Fruit fly (Drosophila melanogaster): ENCODE measurements around the gene CG7579.
A peak's percentile ranks its signal among the peaks of the same experiment; 100 is the strongest.

The CG7579 gene

dm6 chr3L:15728195-15728594 lies 45.0 kb upstream of the CG7579 start, which contains the start of gene comm:
Gene comm, minus strand, starts transcription at chr3L:15728430.
- TF ChIP-seq CG9705 (GFP tag; optimal IDR thresholded peaks at IDR 0.05) (no peak), foxo (GFP tag; optimal IDR thresholded peaks at IDR 0.05) (no peak), HLH106 (tag; optimal IDR thresholded peaks at IDR 0.05) (no peak), ey (GFP tag; optimal IDR thresholded peaks at IDR 0.05) (no peak), dmrt93B (GFP tag; optimal IDR thresholded peaks at IDR 0.05) (no peak), lola (GFP tag; optimal IDR thresholded peaks at IDR 0.05) (no peak), jim (GFP tag; optimal IDR thresholded peaks at IDR 0.05) (peak; percentile 20), dl (GFP tag; optimal IDR thresholded peaks at IDR 0.05; ENCODE audit: insufficient read depth in 1 of 2, partially characterized antibody in 2 of 2) (peak in 1 of 2 experiments; percentile 2), CG32264 (GFP tag; optimal IDR thresholded peaks at IDR 0.05) (no peak), Hr83 (GFP tag; optimal IDR thresholded peaks at IDR 0.05; ENCODE audit: poor library complexity, severe bottlenecking) (no peak), Dif (GFP tag; optimal IDR thresholded peaks at IDR 0.05; ENCODE audit: partially characterized antibody) (peak; percentile 10), sv (GFP tag; optimal IDR thresholded peaks at IDR 0.05) (no peak), N (GFP tag; optimal IDR thresholded peaks at IDR 0.05) (no peak), woc (GFP tag; optimal IDR thresholded peaks at IDR 0.05) (no peak), dsf (GFP tag; optimal IDR thresholded peaks at IDR 0.05; ENCODE audit: borderline replicate concordance) (no peak), Vsx2 (GFP tag; optimal IDR thresholded peaks at IDR 0.05; ENCODE audit: partially characterized antibody) (peak; percentile 72), fru (GFP tag; optimal IDR thresholded peaks at IDR 0.05) (no peak), psq (GFP tag; optimal IDR thresholded peaks at IDR 0.05) (no peak), Jra (GFP tag; optimal IDR thresholded peaks at IDR 0.05) (no peak), sage (GFP tag; optimal IDR thresholded peaks at IDR 0.05) (no peak), h (GFP tag; optimal IDR thresholded peaks at IDR 0.05) (peak; percentile 28), Sp1 (GFP tag; optimal IDR thresholded peaks at IDR 0.05) (peak; percentile 8), Mio (GFP tag; optimal IDR thresholded peaks at IDR 0.05) (no peak), GATAd (GFP tag; optimal IDR thresholded peaks at IDR 0.05) (no peak), tai (GFP tag; optimal IDR thresholded peaks at IDR 0.05) (no peak), Dfd (GFP tag; optimal IDR thresholded peaks at IDR 0.05) (no peak), rgr (GFP tag; optimal IDR thresholded peaks at IDR 0.05) (no peak), Rel (GFP tag; optimal IDR thresholded peaks at IDR 0.05) (no peak), Rel (tag; optimal IDR thresholded peaks at IDR 0.05) (peak; percentile 47), Myc (optimal IDR thresholded peaks at IDR 0.05) (no peak), br (GFP tag; optimal IDR thresholded peaks at IDR 0.05) (no peak), brk (GFP tag; optimal IDR thresholded peaks at IDR 0.05) (no peak), pan (optimal IDR thresholded peaks at IDR 0.05) (no peak), Hr78 (GFP tag; optimal IDR thresholded peaks at IDR 0.05) (no peak), OdsH (GFP tag; optimal IDR thresholded peaks at IDR 0.05) (no peak)

- TF ChIP-seq Jra (GFP tag; optimal IDR thresholded peaks at IDR 0.05), result no peak
- no peak for TF ChIP-seq Dif (GFP tag; optimal IDR thresholded peaks at IDR 0.05; ENCODE audit: partially characterized antibody)
- TF ChIP-seq CrebA (GFP tag; optimal IDR thresholded peaks at IDR 0.05; ENCODE audit: borderline replicate concordance), result no peak
- TF ChIP-seq usp (GFP tag; optimal IDR thresholded peaks at IDR 0.05), result no peak
- no peak for TF ChIP-seq Myc (optimal IDR thresholded peaks at IDR 0.05)
- no peak for TF ChIP-seq CG9705 (GFP tag; optimal IDR thresholded peaks at IDR 0.05)
- TF ChIP-seq rgr (GFP tag; optimal IDR thresholded peaks at IDR 0.05), result no peak
- no peak for TF ChIP-seq br (GFP tag; optimal IDR thresholded peaks at IDR 0.05)
- no peak for TF ChIP-seq dsf (GFP tag; optimal IDR thresholded peaks at IDR 0.05; ENCODE audit: borderline replicate concordance)
These were observed 43.6 kb upstream of the CG7579 start for dm6 chr3L:15726799-15727198.

DNA sequence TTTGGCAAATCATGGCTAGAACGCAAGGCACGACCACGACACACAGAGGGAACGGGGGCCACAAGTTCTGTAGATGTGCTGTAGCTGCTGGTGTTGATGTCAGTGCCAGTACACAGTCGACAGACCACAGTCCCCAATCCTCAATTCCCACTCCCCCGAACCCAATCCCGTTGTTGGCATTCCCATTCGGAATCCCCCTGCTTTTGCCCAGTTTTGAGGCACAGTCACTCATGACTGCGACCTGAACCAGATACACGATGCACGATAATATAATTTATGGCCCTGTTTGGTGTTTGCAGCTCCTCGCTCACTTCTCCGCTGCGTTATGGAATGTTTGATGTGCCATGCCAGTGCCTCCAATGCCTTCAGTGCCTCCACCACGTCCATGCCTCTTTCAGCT lies 37.7 kb upstream of the CG7579 start:
- TF ChIP-seq CG9705 (GFP tag; optimal IDR thresholded peaks at IDR 0.05) (no peak), Rel (GFP tag; optimal IDR thresholded peaks at IDR 0.05) (no peak), Rel (tag; optimal IDR thresholded peaks at IDR 0.05) (peak; percentile 45)

DNA sequence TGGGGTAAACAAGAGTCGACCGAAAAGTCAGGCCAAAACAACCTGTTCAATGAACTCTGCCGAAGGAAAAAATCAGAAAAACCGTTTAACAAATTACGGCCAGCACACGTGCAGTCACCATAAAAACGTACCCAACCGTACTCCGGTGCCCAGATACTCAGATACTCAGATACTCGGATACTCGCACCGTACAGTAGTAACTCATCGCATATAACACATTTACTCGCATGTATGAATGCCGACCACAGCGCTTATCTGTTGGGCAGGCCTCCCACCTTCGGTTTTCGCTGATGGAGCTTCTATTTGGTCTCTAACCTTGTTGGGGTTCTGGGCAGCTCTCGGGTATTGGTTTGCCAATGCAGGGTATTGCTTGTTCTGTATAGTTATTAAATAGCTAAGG lies 37.0 kb upstream of the CG7579 start:
- TF ChIP-seq woc (GFP tag; optimal IDR thresholded peaks at IDR 0.05) (no peak), Rel (GFP tag; optimal IDR thresholded peaks at IDR 0.05) (no peak), Rel (tag; optimal IDR thresholded peaks at IDR 0.05) (no peak), Sp1 (GFP tag; optimal IDR thresholded peaks at IDR 0.05) (no peak), Mio (GFP tag; optimal IDR thresholded peaks at IDR 0.05) (no peak), jim (GFP tag; optimal IDR thresholded peaks at IDR 0.05) (no peak), brk (GFP tag; optimal IDR thresholded peaks at IDR 0.05) (no peak), OdsH (GFP tag; optimal IDR thresholded peaks at IDR 0.05) (no peak), Dfd (GFP tag; optimal IDR thresholded peaks at IDR 0.05) (no peak), Hnf4 (GFP tag; optimal IDR thresholded peaks at IDR 0.05) (no peak), CrebA (GFP tag; optimal IDR thresholded peaks at IDR 0.05; ENCODE audit: borderline replicate concordance) (no peak), h (GFP tag; optimal IDR thresholded peaks at IDR 0.05) (no peak), dsf (GFP tag; optimal IDR thresholded peaks at IDR 0.05; ENCODE audit: borderline replicate concordance) (no peak), ey (GFP tag; optimal IDR thresholded peaks at IDR 0.05) (no peak), Myc (optimal IDR thresholded peaks at IDR 0.05) (no peak), Jra (GFP tag; optimal IDR thresholded peaks at IDR 0.05) (no peak), GATAd (GFP tag; optimal IDR thresholded peaks at IDR 0.05) (no peak)
